Worm (Caenorhabditis elegans): ENCODE measurements around the gene ppt-1.

The ppt-1 gene

ce11 chrV:6658765-6659164, 32.6 kb upstream of the ppt-1 start (continued):
- TF ChIP-seq xbp-1 (tag; optimal IDR thresholded peaks at IDR 0.05): peak; percentile 35

ce11 chrV:6657532-6658259, 31.6 kb upstream of the ppt-1 start:
- TF ChIP-seq skn-1 (tag; optimal IDR thresholded peaks at IDR 0.05) (no peak), ceh-82 (tag; optimal IDR thresholded peaks at IDR 0.05) (peak in 1 of 3 experiments; percentile 10), snpc-4 (tag; optimal IDR thresholded peaks at IDR 0.05) (peak; percentile 56)

- peak; percentile 97 to 99 (median 97) for TF ChIP-seq ceh-82 (tag; optimal IDR thresholded peaks at IDR 0.05)
- peak; percentile 1 for TF ChIP-seq fos-1 (tag; optimal IDR thresholded peaks at IDR 0.05)
- TF ChIP-seq lin-13 (GFP tag; optimal IDR thresholded peaks at IDR 0.05): peak; percentile 35
- peak; percentile 16 for TF ChIP-seq fkh-4 (tag; optimal IDR thresholded peaks at IDR 0.05; ENCODE audit: borderline replicate concordance)
- TF ChIP-seq skn-1 (tag; optimal IDR thresholded peaks at IDR 0.05): peak; percentile 91
- no peak for TF ChIP-seq aly-2 (tag; optimal IDR thresholded peaks at IDR 0.05)
- TF ChIP-seq jun-1 (tag; optimal IDR thresholded peaks at IDR 0.05): peak; percentile 59
- no peak for TF ChIP-seq zag-1 (tag; optimal IDR thresholded peaks at IDR 0.05)
- TF ChIP-seq nhr-85 (tag): peak; percentile 89
- peak; percentile 47 for TF ChIP-seq isw-1 (GFP tag; IDR thresholded peaks at IDR 0.05)
- TF ChIP-seq ets-5 (GFP tag; IDR thresholded peaks at IDR 0.05): no peak
- TF ChIP-seq fkh-10 (GFP tag; optimal IDR thresholded peaks at IDR 0.05): no peak
- peak; percentile 35 for TF ChIP-seq ztf-4 (tag; optimal IDR thresholded peaks at IDR 0.05)
- TF ChIP-seq nhr-76 (tag; optimal IDR thresholded peaks at IDR 0.05): no peak
- TF ChIP-seq xbp-1 (tag; optimal IDR thresholded peaks at IDR 0.05): peak; percentile 65
- no peak for TF ChIP-seq sptf-1 (tag; optimal IDR thresholded peaks at IDR 0.05)
- no peak for TF ChIP-seq ces-1 (GFP tag; optimal IDR thresholded peaks at IDR 0.05)
- peak; percentile 99 for TF ChIP-seq zip-4 (GFP tag; optimal IDR thresholded peaks at IDR 0.05)
- TF ChIP-seq unc-130 (tag; optimal IDR thresholded peaks at IDR 0.05): peak; percentile 80
- TF ChIP-seq nhr-71 (tag; optimal IDR thresholded peaks at IDR 0.05): peak; percentile 79
- TF ChIP-seq lin-15B (tag; optimal IDR thresholded peaks at IDR 0.05): no peak
- peak; percentile 62 for TF ChIP-seq nhr-47 (tag; optimal IDR thresholded peaks at IDR 0.05)
- peak; percentile 60 for TF ChIP-seq tbx-2 (tag; optimal IDR thresholded peaks at IDR 0.05)
- peak; percentile 69 to 70 for TF ChIP-seq efl-1 (optimal IDR thresholded peaks at IDR 0.05)
- TF ChIP-seq efl-1 (GFP tag; optimal IDR thresholded peaks at IDR 0.05 in 1 of 2): peak; percentile 66 to 97
- peak; percentile 78 for TF ChIP-seq C16A3.4 (tag; optimal IDR thresholded peaks at IDR 0.05)
- TF ChIP-seq vab-15 (tag; optimal IDR thresholded peaks at IDR 0.05): no peak
- peak; percentile 74 for TF ChIP-seq lin-14 (GFP tag; optimal IDR thresholded peaks at IDR 0.05)
- no peak for TF ChIP-seq Y116A8C.19 (tag; optimal IDR thresholded peaks at IDR 0.05; ENCODE audit: borderline replicate concordance)
- peak; percentile 71 for TF ChIP-seq nhr-90 (tag; optimal IDR thresholded peaks at IDR 0.05; ENCODE audit: poor library complexity)
- peak; percentile 58 for TF ChIP-seq grh-1 (GFP tag; IDR thresholded peaks at IDR 0.05)
- TF ChIP-seq mep-1 (tag; optimal IDR thresholded peaks at IDR 0.05): peak; percentile 83
- peak; percentile 57 for TF ChIP-seq egl-13 (tag; optimal IDR thresholded peaks at IDR 0.05)
- TF ChIP-seq dpl-1 (GFP tag; optimal IDR thresholded peaks at IDR 0.05): peak; percentile 61 to 71 (median 62)
- TF ChIP-seq blmp-1 (tag; optimal IDR thresholded peaks at IDR 0.05): peak; percentile 87
- TF ChIP-seq sox-4 (tag; optimal IDR thresholded peaks at IDR 0.05): peak; percentile 4
- TF ChIP-seq lsy-2 (tag; optimal IDR thresholded peaks at IDR 0.05): peak; percentile 64 to 82
- TF ChIP-seq nhr-77 (tag; optimal IDR thresholded peaks at IDR 0.05): peak; percentile 19
- peak; percentile 16 for TF ChIP-seq unc-86 (tag; optimal IDR thresholded peaks at IDR 0.05)
- peak in 1 of 2 experiments; percentile 57 for TF ChIP-seq mdl-1 (tag; optimal IDR thresholded peaks at IDR 0.05)
- TF ChIP-seq fkh-8 (tag; optimal IDR thresholded peaks at IDR 0.05): no peak
- peak; percentile 76 for TF ChIP-seq snpc-4 (tag; optimal IDR thresholded peaks at IDR 0.05)
- TF ChIP-seq efl-3 (GFP tag; optimal IDR thresholded peaks at IDR 0.05): no peak
- TF ChIP-seq nhr-11 (tag; optimal IDR thresholded peaks at IDR 0.05): no peak
- peak; percentile 75 to 80 for TF ChIP-seq lin-35 (GFP tag; optimal IDR thresholded peaks at IDR 0.05)
- TF ChIP-seq dsc-1 (tag; optimal IDR thresholded peaks at IDR 0.05): peak; percentile 34
These were observed 30.4 kb upstream of the ppt-1 start, which contains the start of gene snb-1 for ce11 chrV:6656451-6657115. Gene snb-1, minus strand, starts transcription at chrV:6656501.
